Fruit fly (Drosophila melanogaster) whole organism, embryonic: ENCODE measurements around the gene CG2712.

Experiments used
- ATbp ChIP-seq: fragments of 200-800 bp; sonication (Bioruptor generic); optimal IDR thresholded peaks from 2 replicates; lab custom pipeline; 2017; ENCODE audit warnings: missing biosample characterization, mild to moderate bottlenecking, missing genetic modification characterization, missing genetic modification reagents
- Asciz ChIP-seq: fragments of 200-800 bp; sonication (Bioruptor generic); optimal IDR thresholded peaks from 2 replicates; lab custom pipeline; 2017; ENCODE audit warnings: missing biosample characterization, mild to moderate bottlenecking, missing genetic modification characterization, missing genetic modification reagents
- Awh ChIP-seq: fragments of 200-800 bp; sonication (Bioruptor generic); IDR thresholded peaks from 2 replicates; pipeline ENCODE4, ENCODE4 v1.3.6; 2022; ENCODE audit warnings: missing biosample characterization, missing genetic modification characterization
- BEAF-32 ChIP-seq: fragments of 200-800 bp; sonication (Bioruptor generic); optimal IDR thresholded peaks from 3 replicates; lab custom pipeline; 2017; ENCODE audit warnings: missing biosample characterization, missing genetic modification characterization, mild to moderate bottlenecking, moderate library complexity, missing genetic modification reagents
- Bgb ChIP-seq: fragments of 200-800 bp; sonication (Bioruptor generic); IDR thresholded peaks from 2 replicates; pipeline ENCODE4 v1.3.6; 2022; ENCODE audit warnings: missing biosample characterization, missing genetic modification characterization; ENCODE audit not compliant: partially characterized antibody
- CG11723 ChIP-seq: fragments of 200-800 bp; sonication (Bioruptor generic); optimal IDR thresholded peaks from 2 replicates; lab custom pipeline; 2017; ENCODE audit warnings: missing biosample characterization, mild to moderate bottlenecking, missing genetic modification characterization
- CG12744 ChIP-seq: fragments of 200-800 bp; sonication (Bioruptor generic); optimal IDR thresholded peaks from 2 replicates; lab custom pipeline; 2016; ENCODE audit warnings: missing biosample characterization, missing genetic modification characterization
- CG13287 ChIP-seq: fragments of 200-800 bp; sonication (Bioruptor generic); IDR thresholded peaks from 2 replicates; pipeline ENCODE4 v1.3.6; 2022; ENCODE audit warnings: missing biosample characterization, missing genetic modification characterization; ENCODE audit not compliant: partially characterized antibody
- CG14014 ChIP-seq: fragments of 200-800 bp; sonication (Bioruptor generic); IDR thresholded peaks from 2 replicates; pipeline ENCODE4 v1.3.6; 2022; ENCODE audit warnings: missing biosample characterization, missing genetic modification characterization
- CG17359 ChIP-seq: fragments of 200-800 bp; sonication (Bioruptor generic); optimal IDR thresholded peaks from 3 replicates; lab custom pipeline; 2018; ENCODE audit warnings: missing biosample characterization, mild to moderate bottlenecking, missing genetic modification characterization, moderate library complexity
- CG2120 ChIP-seq: fragments of 200-800 bp; sonication (Bioruptor generic); optimal IDR thresholded peaks from 3 replicates; lab custom pipeline; 2016; ENCODE audit warnings: missing biosample characterization, missing genetic modification characterization
- CG2129 ChIP-seq: fragments of 200-800 bp; sonication (Bioruptor generic); IDR thresholded peaks from 2 replicates; pipeline ENCODE4 v1.3.6; 2022; ENCODE audit warnings: missing biosample characterization, missing genetic modification characterization; ENCODE audit not compliant: partially characterized antibody
- CG3163 ChIP-seq: fragments of 200-800 bp; sonication (Bioruptor generic); optimal IDR thresholded peaks from 3 replicates; lab custom pipeline; 2016; ENCODE audit warnings: missing biosample characterization, missing genetic modification characterization
- CG32772 ChIP-seq: fragments of 200-800 bp; sonication (Bioruptor generic); IDR thresholded peaks from 2 replicates; pipeline ENCODE4 v1.3.6; 2022; ENCODE audit warnings: missing biosample characterization, missing genetic modification characterization
- CG34376 ChIP-seq: fragments of 200-800 bp; sonication (Bioruptor generic); optimal IDR thresholded peaks from 2 replicates; lab custom pipeline; 2018; ENCODE audit warnings: missing biosample characterization, mild to moderate bottlenecking, missing genetic modification characterization
- CG34422 ChIP-seq: fragments of 200-800 bp; sonication (Bioruptor generic); IDR thresholded peaks from 3 replicates; pipeline ENCODE4 v1.3.6; 2022; ENCODE audit warnings: missing biosample characterization, missing genetic modification characterization
- CG43689 ChIP-seq: fragments of 200-800 bp; sonication (Bioruptor generic); IDR thresholded peaks from 2 replicates; pipeline ENCODE4 v1.3.6; 2022; ENCODE audit warnings: missing biosample characterization, missing genetic modification characterization
- CG4424 ChIP-seq: fragments of 200-800 bp; sonication (Bioruptor generic); optimal IDR thresholded peaks from 3 replicates; lab custom pipeline; 2016; ENCODE audit warnings: missing biosample characterization, missing genetic modification characterization
- CG6689 ChIP-seq: fragments of 200-800 bp; sonication (Bioruptor generic); IDR thresholded peaks from 2 replicates; pipeline ENCODE4 v1.3.6; 2022; ENCODE audit warnings: missing biosample characterization, missing genetic modification characterization
- CG9437 ChIP-seq: fragments of 200-800 bp; sonication (Bioruptor generic); optimal IDR thresholded peaks from 2 replicates; lab custom pipeline; 2018; ENCODE audit warnings: missing biosample characterization, mild to moderate bottlenecking, missing genetic modification characterization
- CG9932 ChIP-seq: fragments of 200-800 bp; sonication (Bioruptor generic); IDR thresholded peaks from 2 replicates; pipeline ENCODE4 v1.3.6; 2022; ENCODE audit warnings: missing biosample characterization, missing genetic modification characterization
- CoRest ChIP-seq: fragments of 200-800 bp; sonication (Bioruptor generic); optimal IDR thresholded peaks from 3 replicates; lab custom pipeline; 2018; ENCODE audit warnings: missing biosample characterization, mild to moderate bottlenecking, missing genetic modification characterization, moderate library complexity
- CrebB ChIP-seq: fragments of 200-800 bp; sonication (Bioruptor generic); optimal IDR thresholded peaks from 3 replicates; lab custom pipeline; 2018; ENCODE audit warnings: missing biosample characterization, mild to moderate bottlenecking, missing genetic modification characterization
- Dek ChIP-seq: fragments of 200-800 bp; sonication (Bioruptor generic); optimal IDR thresholded peaks from 3 replicates; lab custom pipeline; 2019; ENCODE audit warnings: missing biosample characterization, mild to moderate bottlenecking, missing genetic modification characterization, moderate library complexity
- Fer1 ChIP-seq: fragments of 200-800 bp; sonication (Bioruptor generic); optimal IDR thresholded peaks from 2 replicates; lab custom pipeline; 2017; ENCODE audit warnings: missing biosample characterization, mild to moderate bottlenecking, missing genetic modification characterization
- Lhr ChIP-seq: fragments of 200-800 bp; sonication (Bioruptor generic); optimal IDR thresholded peaks from 3 replicates; lab custom pipeline; 2017; ENCODE audit warnings: mild to moderate bottlenecking, missing biosample characterization, missing genetic modification reagents, missing genetic modification characterization
- Lpt ChIP-seq: fragments of >200 bp; optimal IDR thresholded peaks from 2 replicates; lab custom pipeline; 2018; ENCODE audit warnings: missing biosample characterization, missing genetic modification characterization
- NK7.1 ChIP-seq: fragments of 200-800 bp; sonication (Bioruptor generic); optimal IDR thresholded peaks from 3 replicates; lab custom pipeline; 2016; ENCODE audit warnings: missing biosample characterization, missing genetic modification characterization
- Neu2 ChIP-seq: fragments of 200-800 bp; sonication (Bioruptor generic); optimal IDR thresholded peaks from 3 replicates; lab custom pipeline; 2016; ENCODE audit warnings: missing biosample characterization, missing genetic modification characterization, borderline replicate concordance
- Side ChIP-seq: fragments of 200-800 bp; sonication (Bioruptor generic); optimal IDR thresholded peaks from 2 replicates; lab custom pipeline; 2016; ENCODE audit warnings: missing biosample characterization, missing genetic modification characterization
- aop ChIP-seq: fragments of 200-800 bp; sonication (Bioruptor generic); IDR thresholded peaks from 2 replicates; pipeline ENCODE4 v1.3.6; 2022; ENCODE audit warnings: missing biosample characterization, missing genetic modification characterization
- bab2 ChIP-seq: fragments of 200-800 bp; sonication (Bioruptor generic); optimal IDR thresholded peaks from 2 replicates; lab custom pipeline; 2016; ENCODE audit warnings: missing biosample characterization, missing genetic modification characterization
- bbx ChIP-seq: fragments of 200-800 bp; sonication (Bioruptor generic); IDR thresholded peaks from 2 replicates; pipeline ENCODE4 v1.3.6; 2022; ENCODE audit warnings: missing biosample characterization, missing genetic modification characterization; ENCODE audit not compliant: partially characterized antibody
- cato ChIP-seq: fragments of 200-800 bp; sonication (Bioruptor generic); optimal IDR thresholded peaks from 2 replicates; lab custom pipeline; 2016; ENCODE audit warnings: missing biosample characterization, missing genetic modification characterization, borderline replicate concordance
- crc ChIP-seq: fragments of 200-800 bp; sonication (Bioruptor generic); optimal IDR thresholded peaks from 2 replicates; lab custom pipeline; 2016; ENCODE audit warnings: missing biosample characterization, missing genetic modification characterization
- dm ChIP-seq: fragments of 200-800 bp; sonication (Bioruptor generic); optimal IDR thresholded peaks from 3 replicates; lab custom pipeline; 2016; ENCODE audit warnings: missing biosample characterization, missing genetic modification characterization
- gcm2 ChIP-seq: fragments of 200-800 bp; sonication (Bioruptor generic); optimal IDR thresholded peaks from 2 replicates; lab custom pipeline; 2016; ENCODE audit warnings: missing biosample characterization, missing genetic modification characterization
- gfzf ChIP-seq: fragments of 200-800 bp; sonication (Bioruptor generic); optimal IDR thresholded peaks from 2 replicates; lab custom pipeline; 2016; ENCODE audit warnings: missing biosample characterization, mild to moderate bottlenecking, missing genetic modification characterization, moderate library complexity
- grau ChIP-seq: fragments of 200-800 bp; optimal IDR thresholded peaks from 3 replicates; lab custom pipeline; 2019; ENCODE audit warnings: missing biosample characterization, mild to moderate bottlenecking, missing genetic modification characterization, moderate library complexity
- gro ChIP-seq: fragments of 200-800 bp; sonication (Bioruptor generic); optimal IDR thresholded peaks from 2 replicates; lab custom pipeline; 2016; ENCODE audit warnings: missing biosample characterization, missing genetic modification characterization
- h ChIP-seq: fragments of >200 bp; optimal IDR thresholded peaks from 2 replicates; lab custom pipeline; 2017
- ham ChIP-seq: fragments of 200-800 bp; sonication (Bioruptor generic); IDR thresholded peaks from 2 replicates; pipeline ENCODE4 v1.3.6; 2022; ENCODE audit warnings: missing biosample characterization, missing genetic modification characterization
- ind ChIP-seq: fragments of 200-800 bp; sonication (Bioruptor generic); optimal IDR thresholded peaks from 3 replicates; lab custom pipeline; 2016; ENCODE audit warnings: missing biosample characterization, missing genetic modification characterization
- klu ChIP-seq: fragments of 200-800 bp; sonication (Bioruptor generic); IDR thresholded peaks from 2 replicates; pipeline ENCODE4 v1.3.6; 2022; ENCODE audit warnings: missing biosample characterization, missing genetic modification characterization
- mam ChIP-seq: fragments of 200-800 bp; sonication (Bioruptor generic); optimal IDR thresholded peaks from 3 replicates; lab custom pipeline; 2016; ENCODE audit warnings: missing biosample characterization, missing genetic modification characterization
- pfk ChIP-seq: fragments of 200-800 bp; sonication (Bioruptor generic); optimal IDR thresholded peaks from 2 replicates; lab custom pipeline; 2018; ENCODE audit warnings: missing biosample characterization, mild to moderate bottlenecking, missing genetic modification characterization, moderate library complexity
- sd ChIP-seq: fragments of 200-800 bp; sonication (Bioruptor generic); optimal IDR thresholded peaks from 3 replicates; lab custom pipeline; 2018; ENCODE audit warnings: missing biosample characterization, mild to moderate bottlenecking, missing genetic modification characterization, moderate library complexity
- sens-2 ChIP-seq: fragments of 200-800 bp; sonication (Bioruptor generic); IDR thresholded peaks from 2 replicates; pipeline ENCODE4 v1.3.6; 2022; ENCODE audit warnings: missing biosample characterization, missing genetic modification characterization
- seq ChIP-seq: fragments of 200-800 bp; sonication (Bioruptor generic); IDR thresholded peaks from 2 replicates; pipeline ENCODE4 v1.3.6; 2022; ENCODE audit warnings: missing biosample characterization, missing genetic modification characterization
- tin ChIP-seq: fragments of 200-800 bp; sonication (Bioruptor generic); optimal IDR thresholded peaks from 3 replicates; lab custom pipeline; 2016; ENCODE audit warnings: missing biosample characterization, missing genetic modification characterization
- usp ChIP-seq: fragments of >200 bp; optimal IDR thresholded peaks from 2 replicates; lab custom pipeline; 2017; ENCODE audit warnings: missing biosample characterization, missing genetic modification characterization
- z ChIP-seq: fragments of 200-800 bp; sonication (Bioruptor generic); IDR thresholded peaks from 3 replicates; pipeline ENCODE4 v1.3.6; 2022; ENCODE audit warnings: missing biosample characterization, missing genetic modification characterization

CG2712 gene

dm6 chrX:2744042-2744441 lies 11.8 kb downstream of the CG2712 start, which contains the start of gene Syx4 (continued):
- no peak for TF ChIP-seq bbx (GFP tag; lab: Robert Waterston, UW)
- peak; percentile 88 for TF ChIP-seq ATbp (GFP tag; lab: Kevin White, UChicago)
- TF ChIP-seq cato (GFP tag; lab: Kevin White, UChicago) = peak; percentile 25
- TF ChIP-seq Lpt (GFP tag; lab: Kevin White, UChicago) = no peak
- TF ChIP-seq CG17359 = peak; percentile 94
- no peak for TF ChIP-seq Neu2 (GFP tag; lab: Kevin White, UChicago)
- TF ChIP-seq CG13287 (GFP tag; lab: Robert Waterston, UW) = no peak
- peak; percentile 87 for TF ChIP-seq Side (GFP tag; lab: Kevin White, UChicago)
- TF ChIP-seq CG14014 = peak; percentile 91
- TF ChIP-seq Bgb (GFP tag; lab: Robert Waterston, UW) = no peak
- peak; percentile 90 for TF ChIP-seq CrebB (tag; lab: Kevin White, UChicago)
- no peak for TF ChIP-seq h
- TF ChIP-seq Fer1 (GFP tag; lab: Kevin White, UChicago) = peak; percentile 96
- peak; percentile 77 for TF ChIP-seq CG11723 (GFP tag; lab: Kevin White, UChicago)
- peak; percentile 57 for TF ChIP-seq CG3163 (GFP tag; lab: Kevin White, UChicago)
- TF ChIP-seq seq (GFP tag; lab: Robert Waterston, UW) = peak; percentile 90
- peak; percentile 56; the same call in 1 of the 2 replicates for TF ChIP-seq klu (GFP tag; lab: Robert Waterston, UW)
- peak; percentile 87 for TF ChIP-seq CG12744
- no peak for TF ChIP-seq gfzf (GFP tag; lab: Kevin White, UChicago)
- TF ChIP-seq ind (GFP tag; lab: Kevin White, UChicago) = peak; percentile 91
- peak; percentile 92 for TF ChIP-seq mam (GFP tag; lab: Kevin White, UChicago)
- peak; percentile 91 for TF ChIP-seq grau (tag; lab: Kevin White, UChicago)
- TF ChIP-seq CG4424 = peak; percentile 78
- TF ChIP-seq gcm2 = peak; percentile 80
- TF ChIP-seq BEAF-32 (GFP tag; lab: Kevin White, UChicago) = no peak
- TF ChIP-seq gro (GFP tag; lab: Kevin White, UChicago) = peak; percentile 94
- peak; percentile 89 for TF ChIP-seq CG34422
- no peak for TF ChIP-seq CG2129 (GFP tag; lab: Robert Waterston, UW)
- TF ChIP-seq pfk (GFP tag; lab: Kevin White, UChicago) = no peak
- TF ChIP-seq CG32772 (GFP tag; lab: Robert Waterston, UW) = peak; percentile 81
- TF ChIP-seq CG34376 (GFP tag; lab: Kevin White, UChicago) = peak; percentile 33
- TF ChIP-seq aop (GFP tag; lab: Robert Waterston, UW) = 0 out of 2 replicates have a peak, but pooled peaks have one; percentile 48
- no peak for TF ChIP-seq usp (GFP tag; lab: Kevin White, UChicago)
- peak; percentile 87 for TF ChIP-seq crc (GFP tag; lab: Kevin White, UChicago)
- TF ChIP-seq bab2 (GFP tag; lab: Kevin White, UChicago) = peak; percentile 89
- TF ChIP-seq sens-2 (GFP tag; lab: Robert Waterston, UW) = peak; percentile 80
- peak; percentile 77 for TF ChIP-seq CG9437 (GFP tag; lab: Kevin White, UChicago)
- TF ChIP-seq ham (GFP tag; lab: Robert Waterston, UW) = peak; percentile 51; the same call in 1 of the 2 replicates
- TF ChIP-seq CG43689 (GFP tag; lab: Robert Waterston, UW) = peak; percentile 74
- TF ChIP-seq dm = peak; percentile 73
- TF ChIP-seq CG2120 = peak; percentile 97
- TF ChIP-seq CG9932 (GFP tag; lab: Robert Waterston, UW) = peak; percentile 86
- TF ChIP-seq Dek (tag; lab: Kevin White, UChicago) = peak; percentile 92
- TF ChIP-seq Awh (GFP tag; lab: Robert Waterston, UW) = peak; percentile 89
- TF ChIP-seq CG6689 (GFP tag; lab: Robert Waterston, UW) = peak; percentile 90
- TF ChIP-seq sd (tag; lab: Kevin White, UChicago) = peak; percentile 79
- TF ChIP-seq NK7.1 = peak; percentile 67
- TF ChIP-seq z (GFP tag; lab: Robert Waterston, UW) = no peak
- peak; percentile 90 for TF ChIP-seq Asciz (GFP tag; lab: Kevin White, UChicago)
- peak; percentile 77 for TF ChIP-seq tin (GFP tag; lab: Kevin White, UChicago)
- peak; percentile 90 for TF ChIP-seq CoRest
- TF ChIP-seq Lhr = peak; percentile 50
